Worm (Caenorhabditis elegans) whole organism, L3 larva: ENCODE data around the gene gldi-6.

Experiments used
- egl-27 ChIP-seq: sonication (generic microtip); optimal IDR thresholded peaks from 4 replicates; lab custom pipeline; 2017; ENCODE audit warnings: missing biosample characterization, missing genetic modification reagents, missing genetic modification characterization
- elt-3 ChIP-seq, 3 experiments: fragments of 150-350 bp in 1 of 3; sonication (generic microtip) in 2 of 3; optimal IDR thresholded peaks; 2 replicates in 2 of 3; 4 replicates in 1 of 3; lab custom pipeline; 2014 to 2017; ENCODE audit warnings: missing biosample characterization in 3 of 3, missing genetic modification characterization in 3 of 3
- jun-1 ChIP-seq: fragments of 150-350 bp; optimal IDR thresholded peaks from 2 replicates; lab custom pipeline; 2014; ENCODE audit warnings: missing biosample characterization, missing genetic modification reagents, missing genetic modification characterization
- mdl-1 ChIP-seq: fragments of 150-350 bp; optimal IDR thresholded peaks from 2 replicates; lab custom pipeline; 2014; ENCODE audit warnings: missing biosample characterization, missing genetic modification characterization
- mml-1 ChIP-seq: fragments of 150-350 bp; sonication (generic microtip); optimal IDR thresholded peaks from 3 replicates; lab custom pipeline; 2014; ENCODE audit warnings: missing biosample characterization, missing genetic modification characterization
- nhr-12 ChIP-seq: fragments of 150-350 bp; optimal IDR thresholded peaks from 2 replicates; lab custom pipeline; 2014; ENCODE audit warnings: missing biosample characterization, missing genetic modification characterization
- nhr-25 ChIP-seq: sonication (generic microtip); optimal IDR thresholded peaks from 2 replicates; lab custom pipeline; 2017; ENCODE audit warnings: missing biosample characterization, missing genetic modification characterization
- nhr-77 ChIP-seq: fragments of 150-350 bp; optimal IDR thresholded peaks from 2 replicates; lab custom pipeline; 2014; ENCODE audit warnings: missing biosample characterization, missing genetic modification characterization
- snpc-4 ChIP-seq: fragments of 150-350 bp; optimal IDR thresholded peaks from 2 replicates; lab custom pipeline; 2014; ENCODE audit warnings: missing biosample characterization, missing genetic modification characterization
- tbx-2 ChIP-seq: sonication (generic microtip); optimal IDR thresholded peaks from 2 replicates; lab custom pipeline; 2016; ENCODE audit warnings: mild to moderate bottlenecking, missing genetic modification characterization, missing compliant biosample characterization
- unc-39 ChIP-seq: sonication (generic microtip); optimal IDR thresholded peaks from 4 replicates; lab custom pipeline; 2017; ENCODE audit warnings: missing biosample characterization, missing genetic modification characterization
- unc-62 ChIP-seq: fragments of 150-350 bp; sonication (generic microtip); optimal IDR thresholded peaks from 4 replicates; lab custom pipeline; 2014; ENCODE audit warnings: missing biosample characterization, missing genetic modification reagents, missing genetic modification characterization
- zag-1 ChIP-seq: fragments of 150-350 bp; optimal IDR thresholded peaks from 2 replicates; lab custom pipeline; 2014; ENCODE audit warnings: missing biosample characterization, missing genetic modification characterization
- ztf-11 ChIP-seq: fragments of 150-350 bp; optimal IDR thresholded peaks from 2 replicates; lab custom pipeline; 2014; ENCODE audit warnings: missing biosample characterization, missing genetic modification characterization

ce11 chrII:3502011-3502410, 55.3 kb downstream of the gldi-6 start:
- TF ChIP-seq jun-1 (tag; lab: Kevin White, UChicago) (no peak), mdl-1 (no peak), elt-3 (tag; optimal IDR thresholded peaks at IDR 0.05; lab: Kevin White, UChicago) (no peak), nhr-77 (tag; lab: Kevin White, UChicago) (no peak), zag-1 (tag; lab: Kevin White, UChicago) (no peak), snpc-4 (tag; lab: Kevin White, UChicago) (no peak), nhr-12 (tag; lab: Kevin White, UChicago) (no peak), nhr-25 (no peak), unc-62 (GFP tag; lab: Kevin White, UChicago) (no peak), unc-39 (no peak), mml-1 (tag; lab: Kevin White, UChicago) (no peak), egl-27 (tag; lab: Kevin White, UChicago) (no peak), ztf-11 (tag; lab: Kevin White, UChicago) (no peak), tbx-2 (no peak)
